Fruit fly (Drosophila melanogaster): ENCODE measurements around the gene wit.

The wit gene

DNA sequence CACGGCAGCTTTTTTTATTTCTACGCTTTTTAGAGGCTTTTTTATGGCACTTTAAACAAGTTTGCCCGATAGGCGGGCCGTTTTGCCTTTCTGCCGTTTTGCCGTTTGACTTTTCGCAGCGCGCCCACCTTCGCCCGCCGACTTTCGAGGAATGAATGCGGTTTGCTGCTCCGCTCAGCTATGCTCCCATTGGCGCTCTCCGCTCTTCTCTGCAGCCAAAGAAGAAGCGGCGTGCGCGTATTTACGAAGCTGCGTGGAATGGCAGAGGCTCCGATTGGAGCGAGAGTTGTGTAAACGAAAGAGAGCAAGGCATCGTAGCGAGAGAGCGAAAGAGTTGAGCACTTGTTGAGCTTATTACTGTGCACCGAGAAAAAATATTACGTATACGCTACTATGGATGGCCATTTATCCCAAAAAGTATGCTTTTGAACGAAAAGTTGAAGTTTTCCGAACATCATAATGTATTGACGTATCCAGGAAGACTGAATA is at the start of gene wit:
wit (minus strand) TSS at position 157 of the 489 bp plus-strand sequence.
- TF ChIP-seq CTCF (optimal IDR thresholded peaks at IDR 0.05) (no peak), CG8478 (optimal IDR thresholded peaks at IDR 0.05) (no peak)

dm6 chr3L:4120358-4121349 is 49.1 kb upstream of the wit start:
- TF ChIP-seq CG8478 (optimal IDR thresholded peaks at IDR 0.05): no peak
- TF ChIP-seq CTCF (optimal IDR thresholded peaks at IDR 0.05): no peak

DNA sequence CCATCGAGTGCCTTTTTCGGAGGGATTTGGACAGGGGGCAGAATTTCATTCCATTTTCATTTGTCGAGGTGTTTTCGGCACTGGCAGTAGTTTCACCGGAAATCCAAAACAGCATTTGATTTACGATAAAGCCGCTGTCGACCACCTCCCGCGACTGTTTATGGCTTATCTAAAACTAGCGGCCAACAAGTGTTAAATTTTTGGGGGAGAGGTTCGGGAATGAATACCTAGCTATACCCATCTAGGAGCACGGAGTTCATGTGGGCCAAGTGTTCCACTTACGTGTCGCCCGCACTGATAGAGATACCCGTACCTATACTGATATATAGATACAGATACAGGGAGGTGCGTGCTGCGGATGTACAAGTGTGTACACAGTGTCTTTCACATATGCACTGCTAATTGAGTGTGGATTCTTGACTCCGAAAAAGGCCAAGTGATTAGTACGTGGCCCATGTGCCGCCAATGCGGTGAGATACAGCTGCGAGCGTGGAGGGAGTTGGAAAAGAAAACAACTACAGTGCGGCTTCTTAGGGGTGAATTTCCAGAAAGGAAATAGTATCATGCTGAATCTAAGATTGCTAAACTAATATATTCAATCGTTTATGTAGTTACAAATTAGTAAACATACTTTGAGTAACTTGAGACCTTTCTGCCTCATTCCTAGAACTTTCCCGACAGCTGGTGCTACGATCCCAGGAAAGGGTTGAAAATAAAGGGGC is 48.3 kb upstream of the wit start:
- TF ChIP-seq CTCF (optimal IDR thresholded peaks at IDR 0.05) (no peak), CG8478 (optimal IDR thresholded peaks at IDR 0.05) (no peak)

DNA sequence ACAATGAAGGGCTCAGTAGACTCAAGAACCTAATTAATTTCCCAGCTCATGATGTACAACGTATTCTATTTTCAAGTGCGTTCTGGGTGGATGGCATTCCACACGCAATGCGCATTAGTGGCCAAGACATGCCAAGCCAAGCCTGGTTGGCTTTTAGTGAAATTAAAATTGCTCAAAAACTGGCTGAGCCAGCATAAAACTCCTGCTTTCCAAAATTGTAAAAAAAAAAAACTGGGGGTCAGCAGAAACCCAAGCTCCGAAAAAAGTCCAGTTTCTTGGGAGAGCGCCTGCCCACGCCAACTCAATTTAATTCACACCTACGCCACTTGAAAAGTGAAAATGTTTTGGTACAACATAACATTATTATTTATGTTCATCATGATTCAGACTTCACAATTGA is 46.8 kb upstream of the wit start:
- TF ChIP-seq CG8478 (optimal IDR thresholded peaks at IDR 0.05): no peak
- no peak for TF ChIP-seq CTCF (optimal IDR thresholded peaks at IDR 0.05)

DNA sequence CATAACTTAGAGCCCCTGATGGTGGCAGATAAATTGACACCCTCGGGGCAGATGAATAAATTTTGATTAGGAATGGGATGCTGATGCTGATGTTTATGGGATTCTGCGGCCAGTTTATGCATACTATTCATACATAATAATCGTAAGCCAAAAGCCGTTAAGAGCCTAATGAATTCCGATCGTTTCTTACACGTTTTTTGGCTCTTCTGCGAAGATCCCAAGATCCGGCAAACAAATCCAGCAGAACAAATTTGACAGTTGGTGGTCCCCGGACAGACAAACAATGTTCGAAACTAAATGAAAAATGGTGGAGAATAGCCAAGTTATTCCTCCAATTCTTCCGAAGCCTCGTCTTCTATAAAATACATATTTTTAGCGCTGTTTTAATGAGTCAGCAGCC is 46.0 kb upstream of the wit start:
- no peak for TF ChIP-seq CG8478 (optimal IDR thresholded peaks at IDR 0.05)
- no peak for TF ChIP-seq CTCF (optimal IDR thresholded peaks at IDR 0.05)

- no peak for TF ChIP-seq CTCF (optimal IDR thresholded peaks at IDR 0.05)
- no peak for TF ChIP-seq CG8478 (optimal IDR thresholded peaks at IDR 0.05)
Observed at dm6 chr3L:4116490-4117367, 45.2 kb upstream of the wit start.

DNA sequence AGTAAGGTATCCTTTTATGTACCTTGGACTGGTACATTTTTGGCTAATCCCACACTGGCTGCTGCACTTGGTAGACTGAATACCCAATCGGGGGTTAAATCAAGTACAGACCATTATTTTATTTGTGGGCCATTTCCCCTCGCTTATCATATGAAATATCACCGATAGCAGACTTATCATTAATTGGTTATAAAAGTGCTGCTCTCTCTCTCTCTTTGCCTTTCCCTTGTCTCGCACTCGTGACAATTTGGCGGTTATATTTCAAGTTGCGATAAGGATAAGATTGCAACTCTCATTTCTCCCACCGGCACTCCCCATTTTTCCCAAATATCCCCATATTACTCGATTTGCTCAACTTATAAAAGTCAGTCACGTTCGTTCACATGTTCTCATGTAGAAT is 44.2 kb upstream of the wit start:
- TF ChIP-seq CTCF (optimal IDR thresholded peaks at IDR 0.05): no peak
- no peak for TF ChIP-seq CG8478 (optimal IDR thresholded peaks at IDR 0.05)

dm6 chr3L:4115107-4115506 is 43.6 kb upstream of the wit start:
- TF ChIP-seq CTCF (optimal IDR thresholded peaks at IDR 0.05) (no peak), CG8478 (optimal IDR thresholded peaks at IDR 0.05) (no peak)

- TF ChIP-seq CTCF (optimal IDR thresholded peaks at IDR 0.05): no peak
- no peak for TF ChIP-seq CG8478 (optimal IDR thresholded peaks at IDR 0.05)
Observed at dm6 chr3L:4113998-4114397, 42.5 kb upstream of the wit start.

- no peak for TF ChIP-seq CG8478 (optimal IDR thresholded peaks at IDR 0.05)
- TF ChIP-seq CTCF (optimal IDR thresholded peaks at IDR 0.05): no peak
Observed at dm6 chr3L:4110212-4110611, 38.7 kb upstream of the wit start.

DNA sequence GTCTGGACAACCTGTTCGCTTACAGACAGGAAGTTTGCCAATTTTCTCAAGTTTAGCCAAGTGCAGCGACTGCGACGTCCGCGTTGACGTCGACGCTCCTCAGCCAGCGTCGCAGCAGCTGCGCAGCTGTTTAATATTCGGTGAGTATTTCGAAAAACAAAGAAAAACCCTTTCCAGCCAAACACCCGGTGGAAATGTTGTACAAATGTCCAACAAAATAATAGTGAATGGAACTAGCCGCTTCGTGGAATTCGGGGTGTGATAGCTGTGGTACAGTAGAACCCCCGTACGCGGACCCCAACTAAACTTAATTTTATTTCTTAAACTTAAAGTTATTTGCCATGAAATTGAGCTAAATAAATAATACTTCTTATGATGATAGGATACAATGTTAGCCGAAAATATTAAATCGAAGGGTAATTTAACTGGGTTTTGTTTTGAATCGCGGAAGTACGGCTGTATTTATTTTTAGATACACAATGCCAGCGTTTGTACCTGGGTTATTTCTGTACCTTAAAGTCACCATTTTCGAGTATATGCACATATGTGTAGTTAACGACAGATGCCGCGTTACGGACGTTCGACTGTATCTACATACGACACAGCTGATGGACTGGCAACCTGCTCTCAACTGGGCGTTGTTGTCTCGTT is 37.5 kb upstream of the wit start:
- TF ChIP-seq CTCF (optimal IDR thresholded peaks at IDR 0.05) (no peak), CG8478 (optimal IDR thresholded peaks at IDR 0.05) (no peak)

DNA sequence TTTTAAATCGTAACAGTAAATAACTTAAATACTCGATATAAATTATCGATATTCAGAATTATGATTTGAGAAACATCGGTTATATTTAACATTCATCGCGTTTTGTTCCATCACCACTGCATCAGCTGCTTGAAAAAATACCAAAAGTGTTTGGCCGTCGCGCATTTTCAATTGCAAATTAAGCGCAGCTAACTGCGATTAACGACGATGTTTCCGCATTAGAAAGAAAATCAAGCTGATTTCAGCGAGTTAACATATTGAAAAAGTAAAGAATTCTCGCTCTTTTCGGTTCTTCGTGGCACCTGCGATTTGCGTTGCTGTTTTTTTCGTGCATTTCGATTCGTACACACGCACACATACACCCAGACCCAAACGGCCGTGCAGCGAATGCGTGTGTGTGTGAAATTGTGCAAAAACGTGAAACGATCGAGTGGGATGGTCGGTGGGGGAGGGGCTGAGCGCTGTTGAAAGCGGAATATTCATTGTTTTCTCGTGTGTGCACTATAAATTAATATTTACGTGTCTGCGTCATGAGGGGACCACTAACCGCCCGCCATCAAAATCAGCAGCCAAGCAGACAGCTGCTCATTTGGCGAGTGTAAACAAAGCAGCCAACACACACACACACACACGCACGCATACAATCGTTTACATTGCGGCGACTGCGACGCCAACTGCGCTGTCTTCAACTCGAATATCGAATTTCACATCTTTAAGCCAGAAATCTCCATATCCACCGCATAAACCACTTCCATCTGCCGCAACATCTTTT is 36.7 kb upstream of the wit start, which contains the start of gene Ack:
Ack (plus strand) TSS at position 115 of the 772 bp plus-strand sequence.
- TF ChIP-seq CG8478 (optimal IDR thresholded peaks at IDR 0.05) (no peak), CTCF (optimal IDR thresholded peaks at IDR 0.05) (no peak)

- no peak for TF ChIP-seq CG8478 (optimal IDR thresholded peaks at IDR 0.05)
- TF ChIP-seq CTCF (optimal IDR thresholded peaks at IDR 0.05): no peak
Observed at dm6 chr3L:4107120-4107519, 35.6 kb upstream of the wit start.

All from S2 (cell line).